Worm (Caenorhabditis elegans) whole organism, L3 larva: ENCODE data around the gene abhd-5.2.

Experiments used
- egl-27 ChIP-seq: sonication (generic microtip); optimal IDR thresholded peaks from 4 replicates; lab custom pipeline; 2017; ENCODE audit warnings: missing biosample characterization, missing genetic modification reagents, missing genetic modification characterization
- elt-2 ChIP-seq: sonication (generic microtip); optimal IDR thresholded peaks from 2 replicates; lab custom pipeline; 2016; ENCODE audit warnings: missing genetic modification reagents, mild to moderate bottlenecking, missing genetic modification characterization, missing compliant biosample characterization
- eor-1 ChIP-seq, 2 experiments: fragments of 150-350 bp; optimal IDR thresholded peaks; 2 replicates each; lab custom pipeline; 2014 to 2018; ENCODE audit warnings: missing biosample characterization in 2 of 2, missing genetic modification characterization in 2 of 2
- nhr-25 ChIP-seq: sonication (generic microtip); optimal IDR thresholded peaks from 2 replicates; lab custom pipeline; 2017; ENCODE audit warnings: missing biosample characterization, missing genetic modification characterization
- unc-39 ChIP-seq: sonication (generic microtip); optimal IDR thresholded peaks from 4 replicates; lab custom pipeline; 2017; ENCODE audit warnings: missing biosample characterization, missing genetic modification characterization

- TF ChIP-seq elt-2 (tag; lab: Kevin White, UChicago) (no peak), unc-39 (tag; lab: Kevin White, UChicago) (no peak), egl-27 (no peak), nhr-25 (no peak), eor-1 (tag; optimal IDR thresholded peaks at IDR 0.05; lab: Kevin White, UChicago) (no peak)
Observed at ce11 chrV:4842544-4842943, 1.9 kb upstream of the abhd-5.2 start, which contains the start of the genes cwp-2 and cwp-3.
